Worm (Caenorhabditis elegans) whole organism, L1 larva: ENCODE measurements around the gene F39B3.7.
A peak's percentile ranks its signal among the peaks of the same experiment; 100 is the strongest.

Experiments
- C04F5.9 ChIP-seq: sonication (generic microtip); optimal IDR thresholded peaks from 2 replicates; lab custom pipeline; 2016; ENCODE audit warnings: missing genetic modification characterization, missing compliant biosample characterization
- C34B4.2 ChIP-seq: sonication (generic microtip); optimal IDR thresholded peaks from 2 replicates; lab custom pipeline; 2017; ENCODE audit warnings: mild to moderate bottlenecking, missing genetic modification characterization, missing compliant biosample characterization
- Y116A8C.19 ChIP-seq: sonication (generic microtip); optimal IDR thresholded peaks from 2 replicates; lab custom pipeline; 2016; ENCODE audit warnings: missing compliant biosample characterization, missing genetic modification characterization, borderline replicate concordance
- aha-1 ChIP-seq: fragments of 150-350 bp; optimal IDR thresholded peaks from 2 replicates; lab custom pipeline; 2014; ENCODE audit warnings: missing biosample characterization, missing genetic modification characterization
- aly-2 ChIP-seq: fragments of 150-350 bp; optimal IDR thresholded peaks from 2 replicates; lab custom pipeline; 2014; ENCODE audit warnings: missing biosample characterization, missing genetic modification characterization
- blmp-1 ChIP-seq: fragments of 150-350 bp; optimal IDR thresholded peaks from 2 replicates; lab custom pipeline; 2014; ENCODE audit warnings: missing biosample characterization, missing genetic modification characterization
- ceh-8 ChIP-seq: fragments of 200-800 bp; sonication (Bioruptor generic); optimal IDR thresholded peaks from 2 replicates; lab custom pipeline; 2018; ENCODE audit warnings: mild to moderate bottlenecking, missing genetic modification characterization, moderate library complexity, missing compliant biosample characterization
- ceh-88 ChIP-seq: fragments of 200-800 bp; sonication (Bioruptor generic); IDR thresholded peaks from 2 replicates; pipeline ENCODE4 v1.3.6; 2022; ENCODE audit warnings: missing genetic modification characterization, missing compliant biosample characterization
- ces-1 ChIP-seq: fragments of 150-350 bp; optimal IDR thresholded peaks from 2 replicates; lab custom pipeline; 2014; ENCODE audit warnings: missing biosample characterization, missing genetic modification reagents, missing genetic modification characterization
- dpl-1 ChIP-seq, 3 experiments: fragments of 150-350 bp in 2 of 3; sonication (generic microtip) in 1 of 3; optimal IDR thresholded peaks; 2 replicates each; lab custom pipeline; 2014 to 2017; ENCODE audit warnings: missing biosample characterization in 3 of 3, missing genetic modification characterization in 3 of 3, missing genetic modification reagents in 3 of 3
- dsc-1 ChIP-seq: sonication (generic microtip); optimal IDR thresholded peaks from 2 replicates; lab custom pipeline; 2016; ENCODE audit warnings: mild to moderate bottlenecking, missing genetic modification characterization, missing compliant biosample characterization
- efl-1 ChIP-seq, 4 experiments: fragments of 150-350 bp; optimal IDR thresholded peaks in 3 of 4; peaks in 1 of 4; 1 replicate in 1 of 4; 2 replicates in 3 of 4; lab custom pipeline; 2014; ENCODE audit warnings: missing biosample characterization in 2 of 4, missing genetic modification characterization in 2 of 4, missing genetic modification reagents in 2 of 4
- egl-13 ChIP-seq: sonication (generic microtip); optimal IDR thresholded peaks from 2 replicates; lab custom pipeline; 2016; ENCODE audit warnings: missing genotype, missing genetic modification reagents, missing genetic modification characterization, missing compliant biosample characterization
- egl-27 ChIP-seq, 2 experiments: fragments of 150-350 bp in 1 of 2; sonication (generic microtip); optimal IDR thresholded peaks; 3 replicates each; lab custom pipeline; 2017 to 2018; ENCODE audit warnings: missing biosample characterization in 2 of 2, missing genetic modification characterization in 2 of 2, missing genetic modification reagents in 2 of 2
- elt-2 ChIP-seq: sonication (generic microtip); optimal IDR thresholded peaks from 2 replicates; lab custom pipeline; 2016; ENCODE audit warnings: missing genetic modification characterization, mild to moderate bottlenecking, inconsistent platforms, missing compliant biosample characterization, missing genetic modification reagents
- elt-3 ChIP-seq, 6 experiments: fragments of 150-350 bp in 1 of 6; sonication (generic microtip); optimal IDR thresholded peaks; 2 replicates each; lab custom pipeline; 2017 to 2018; ENCODE audit warnings: missing biosample characterization in 6 of 6, missing genetic modification characterization in 6 of 6, inconsistent platforms in 1 of 6
- ets-5 ChIP-seq: fragments of 200-800 bp; sonication (Bioruptor generic); IDR thresholded peaks from 2 replicates; pipeline ENCODE4 v1.3.6; 2022; ENCODE audit warnings: missing genetic modification characterization, missing compliant biosample characterization
- fkh-8 ChIP-seq: sonication (generic microtip); optimal IDR thresholded peaks from 2 replicates; lab custom pipeline; 2016; ENCODE audit warnings: mild to moderate bottlenecking, missing genetic modification characterization, missing compliant biosample characterization
- hpl-2 ChIP-seq: fragments of 150-350 bp; optimal IDR thresholded peaks from 2 replicates; lab custom pipeline; 2014; ENCODE audit warnings: missing biosample characterization, missing genetic modification reagents, missing genetic modification characterization
- irx-1 ChIP-seq: sonication (generic microtip); optimal IDR thresholded peaks from 2 replicates; lab custom pipeline; 2016; ENCODE audit warnings: missing genetic modification characterization, missing compliant biosample characterization
- isw-1 ChIP-seq: fragments of 200-800 bp; sonication (Bioruptor generic); IDR thresholded peaks from 2 replicates; pipeline ENCODE4 v1.3.6; 2022; ENCODE audit warnings: missing genetic modification characterization, missing compliant biosample characterization
- lin-13 ChIP-seq: fragments of 150-350 bp; optimal IDR thresholded peaks from 2 replicates; lab custom pipeline; 2014; ENCODE audit warnings: missing biosample characterization, missing genetic modification reagents, missing genetic modification characterization
- lin-14 ChIP-seq: fragments of 200-800 bp; sonication (Bioruptor generic); optimal IDR thresholded peaks from 2 replicates; lab custom pipeline; 2018; ENCODE audit warnings: mild to moderate bottlenecking, missing genetic modification characterization, moderate library complexity, missing compliant biosample characterization
- lin-15B ChIP-seq: fragments of 150-350 bp; sonication (generic microtip); optimal IDR thresholded peaks from 3 replicates; lab custom pipeline; 2014; ENCODE audit warnings: missing biosample characterization, missing genetic modification characterization
- mab-9 ChIP-seq: fragments of 200-800 bp; sonication (Bioruptor generic); IDR thresholded peaks from 2 replicates; pipeline ENCODE4 v1.3.6; 2022; ENCODE audit warnings: missing genetic modification reagents, missing genetic modification characterization, missing compliant biosample characterization
- mdl-1 ChIP-seq, 2 experiments: fragments of 150-350 bp; optimal IDR thresholded peaks; 2 replicates each; lab custom pipeline; 2014 to 2017; ENCODE audit warnings: missing biosample characterization in 2 of 2, missing genetic modification characterization in 2 of 2, inconsistent platforms in 1 of 2
- nhr-11 ChIP-seq: fragments of 150-350 bp; optimal IDR thresholded peaks from 2 replicates; lab custom pipeline; 2014; ENCODE audit warnings: missing biosample characterization, missing genetic modification characterization
- nhr-12 ChIP-seq: sonication (generic microtip); optimal IDR thresholded peaks from 2 replicates; lab custom pipeline; 2017; ENCODE audit warnings: missing biosample characterization, missing genetic modification characterization
- nhr-20 ChIP-seq: sonication (generic microtip); optimal IDR thresholded peaks from 2 replicates; lab custom pipeline; 2016; ENCODE audit warnings: mild to moderate bottlenecking, missing genetic modification characterization, missing compliant biosample characterization
- nhr-47 ChIP-seq: sonication (generic microtip); optimal IDR thresholded peaks from 2 replicates; lab custom pipeline; 2016; ENCODE audit warnings: mild to moderate bottlenecking, missing genetic modification characterization, moderate library complexity, missing compliant biosample characterization
- nhr-71 ChIP-seq: sonication (generic microtip); optimal IDR thresholded peaks from 2 replicates; lab custom pipeline; 2016; ENCODE audit warnings: mild to moderate bottlenecking, missing genetic modification characterization, moderate library complexity, missing compliant biosample characterization
- nhr-76 ChIP-seq: sonication (generic microtip); optimal IDR thresholded peaks from 2 replicates; lab custom pipeline; 2017; ENCODE audit warnings: missing biosample characterization, missing genetic modification characterization
- nhr-77 ChIP-seq: fragments of 150-350 bp; optimal IDR thresholded peaks from 2 replicates; lab custom pipeline; 2014; ENCODE audit warnings: missing biosample characterization, missing genetic modification characterization
- nhr-84 ChIP-seq: sonication (generic microtip); optimal IDR thresholded peaks from 2 replicates; lab custom pipeline; 2017; ENCODE audit warnings: missing biosample characterization, missing genetic modification characterization
- nhr-85 ChIP-seq: sonication (generic microtip); peaks from one replicate; lab custom pipeline; 2016; ENCODE audit warnings: missing genetic modification characterization, inconsistent platforms, missing compliant biosample characterization
- nhr-90 ChIP-seq: sonication (generic microtip); optimal IDR thresholded peaks from 2 replicates; lab custom pipeline; 2016; ENCODE audit warnings: mild to moderate bottlenecking, missing genetic modification characterization, missing compliant biosample characterization; ENCODE audit not compliant: poor library complexity
- pax-3 ChIP-seq: fragments of 200-800 bp; sonication (Bioruptor generic); optimal IDR thresholded peaks from 2 replicates; lab custom pipeline; 2018; ENCODE audit warnings: mild to moderate bottlenecking, missing genetic modification characterization, moderate library complexity, missing compliant biosample characterization
- pqm-1 ChIP-seq: sonication (generic microtip); optimal IDR thresholded peaks from 3 replicates; lab custom pipeline; 2017; ENCODE audit warnings: missing biosample characterization, missing genetic modification characterization
- snpc-4 ChIP-seq: fragments of 150-350 bp; optimal IDR thresholded peaks from 2 replicates; lab custom pipeline; 2014; ENCODE audit warnings: missing biosample characterization, missing genetic modification characterization
- snu-23 ChIP-seq: sonication (generic microtip); optimal IDR thresholded peaks from 2 replicates; lab custom pipeline; 2016; ENCODE audit warnings: missing genetic modification characterization, missing compliant biosample characterization
- sox-4 ChIP-seq: sonication (generic microtip); optimal IDR thresholded peaks from 2 replicates; lab custom pipeline; 2016; ENCODE audit warnings: missing genetic modification characterization, missing compliant biosample characterization
- sptf-1 ChIP-seq: fragments of 150-350 bp; optimal IDR thresholded peaks from 2 replicates; lab custom pipeline; 2014; ENCODE audit warnings: missing biosample characterization, missing genetic modification characterization
- tbx-2 ChIP-seq: sonication (generic microtip); optimal IDR thresholded peaks from 2 replicates; lab custom pipeline; 2016; ENCODE audit warnings: missing genetic modification characterization, missing compliant biosample characterization
- unc-130 ChIP-seq: fragments of 150-350 bp; optimal IDR thresholded peaks from 2 replicates; lab custom pipeline; 2017; ENCODE audit warnings: missing biosample characterization, missing genetic modification characterization, inconsistent platforms
- unc-86 ChIP-seq: sonication (generic microtip); optimal IDR thresholded peaks from 2 replicates; lab custom pipeline; 2016; ENCODE audit warnings: missing genetic modification characterization, missing compliant biosample characterization
- unc-98 ChIP-seq: fragments of 200-800 bp; sonication (Bioruptor generic); IDR thresholded peaks from 2 replicates; pipeline ENCODE4 v1.3.6; 2022; ENCODE audit warnings: missing genetic modification characterization, missing compliant biosample characterization
- ztf-11 ChIP-seq, 2 experiments: sonication (generic microtip); optimal IDR thresholded peaks; 2 replicates each; lab custom pipeline; 2016 to 2017; ENCODE audit warnings: missing genetic modification characterization in 2 of 2, missing biosample characterization in 1 of 2, missing compliant biosample characterization in 1 of 2
- ztf-4 ChIP-seq: fragments of 150-350 bp; optimal IDR thresholded peaks from 2 replicates; lab custom pipeline; 2014; ENCODE audit warnings: missing biosample characterization, missing genetic modification characterization

Gene F39B3.7

ce11 chrX:17537568-17537967 is 29.7 kb downstream of the F39B3.7 start:
- TF ChIP-seq ztf-4 (tag; lab: Kevin White, UChicago): no peak
- no peak for TF ChIP-seq hpl-2 (GFP tag; lab: Kevin White, UChicago)
- TF ChIP-seq irx-1: no peak
- TF ChIP-seq lin-14 (GFP tag; lab: Kevin White, UChicago): no peak
- no peak for TF ChIP-seq pax-3 (tag; lab: Kevin White, UChicago)
- TF ChIP-seq nhr-71: no peak
- TF ChIP-seq ets-5: no peak
- no peak for TF ChIP-seq ceh-88 (GFP tag; lab: Robert Waterston, UW)
- TF ChIP-seq lin-13 (GFP tag; lab: Kevin White, UChicago): no peak
- TF ChIP-seq elt-2 (tag; lab: Kevin White, UChicago): no peak
- no peak for TF ChIP-seq nhr-47 (tag; lab: Kevin White, UChicago)
- no peak for TF ChIP-seq elt-3 (tag; optimal IDR thresholded peaks at IDR 0.05; lab: Kevin White, UChicago)
- no peak for TF ChIP-seq nhr-90
- TF ChIP-seq isw-1 (GFP tag; lab: Robert Waterston, UW): no peak
- TF ChIP-seq unc-86 (tag; lab: Kevin White, UChicago): no peak
- TF ChIP-seq aha-1 (tag; lab: Kevin White, UChicago): no peak

DNA sequence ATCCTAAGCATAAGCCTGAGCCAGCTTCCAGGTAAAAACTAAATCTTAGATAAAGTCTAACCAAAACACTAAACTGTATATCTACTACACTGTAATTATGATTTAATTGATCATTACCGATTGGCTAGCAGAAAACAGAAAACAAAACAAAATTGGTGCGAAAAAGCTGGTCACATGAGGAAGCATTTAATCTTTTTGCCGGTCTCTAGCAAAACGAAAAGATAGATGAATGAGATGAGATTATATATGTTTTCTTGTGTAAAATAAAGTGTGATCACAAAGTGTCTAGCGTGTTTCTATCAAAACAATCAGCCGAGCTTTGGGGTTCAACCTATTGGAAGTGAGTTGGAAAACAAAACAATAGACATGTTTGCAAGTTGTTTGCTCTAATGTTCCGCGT is 32.4 kb downstream of the F39B3.7 start:
- TF ChIP-seq ceh-8 (GFP tag; lab: Kevin White, UChicago) (no peak), efl-1 (optimal IDR thresholded peaks at IDR 0.05; lab: Kevin White, UChicago) (no peak), efl-1 (GFP tag; optimal IDR thresholded peaks at IDR 0.05 in 1 of 2; lab: Kevin White, UChicago) (no peak), egl-27 (tag; optimal IDR thresholded peaks at IDR 0.05; lab: Kevin White, UChicago) (no peak), mab-9 (GFP tag; lab: Robert Waterston, UW) (no peak), snpc-4 (tag; lab: Kevin White, UChicago) (no peak), nhr-20 (tag; lab: Kevin White, UChicago) (peak; percentile 11), blmp-1 (tag; lab: Kevin White, UChicago) (no peak), tbx-2 (no peak), elt-2 (tag; lab: Kevin White, UChicago) (no peak), ces-1 (GFP tag; lab: Kevin White, UChicago) (no peak), aha-1 (tag; lab: Kevin White, UChicago) (no peak), C04F5.9 (no peak), nhr-71 (peak; percentile 2), ztf-4 (tag; lab: Kevin White, UChicago) (no peak), nhr-76 (no peak), dsc-1 (tag; lab: Kevin White, UChicago) (peak; percentile 62), pqm-1 (no peak), nhr-84 (tag; lab: Kevin White, UChicago) (no peak), sox-4 (no peak), egl-13 (tag; lab: Kevin White, UChicago) (no peak), lin-14 (GFP tag; lab: Kevin White, UChicago) (peak; percentile 40), lin-15B (tag; lab: Kevin White, UChicago) (no peak)

DNA sequence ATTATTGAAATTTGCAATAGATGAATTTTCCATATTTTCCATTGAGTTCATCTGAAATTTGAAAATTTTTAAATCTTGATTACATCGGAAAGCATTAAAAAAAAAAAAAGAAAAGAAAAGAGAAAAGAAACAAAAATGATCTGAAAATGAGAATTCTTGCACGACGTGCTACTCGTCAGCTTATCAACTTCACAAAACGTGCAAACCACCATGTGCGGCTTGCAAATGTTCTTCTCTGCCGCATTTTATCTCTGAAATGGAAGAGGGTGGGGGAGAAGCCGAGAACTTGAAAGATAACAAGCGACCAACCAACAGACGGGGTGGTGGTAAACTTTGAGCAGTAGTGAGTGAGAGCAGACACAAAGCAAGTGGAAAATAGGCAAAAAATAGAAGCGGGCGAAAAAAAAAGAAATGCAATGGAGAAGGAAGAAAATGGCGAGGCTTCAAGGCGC is 33.2 kb downstream of the F39B3.7 start, which contains the start of gene F31A3.3:
Gene F31A3.3, minus strand, starts transcription at position 51 of the 452 bp plus-strand sequence.
- TF ChIP-seq mdl-1 (tag; optimal IDR thresholded peaks at IDR 0.05; lab: Kevin White, UChicago): peak in 1 of 2 experiments; percentile 2
- no peak for TF ChIP-seq fkh-8 (tag; lab: Kevin White, UChicago)
- no peak for TF ChIP-seq dpl-1 (GFP tag; optimal IDR thresholded peaks at IDR 0.05; lab: Kevin White, UChicago)
- TF ChIP-seq tbx-2: no peak
- no peak for TF ChIP-seq hpl-2 (GFP tag; lab: Kevin White, UChicago)
- TF ChIP-seq lin-14 (GFP tag; lab: Kevin White, UChicago): peak; percentile 25
- TF ChIP-seq ztf-11 (tag; optimal IDR thresholded peaks at IDR 0.05; lab: Kevin White, UChicago): no peak
- TF ChIP-seq ces-1 (GFP tag; lab: Kevin White, UChicago): no peak
- no peak for TF ChIP-seq nhr-77 (tag; lab: Kevin White, UChicago)
- no peak for TF ChIP-seq unc-98 (GFP tag; lab: Robert Waterston, UW)
- TF ChIP-seq Y116A8C.19 (tag; lab: Kevin White, UChicago): no peak
- TF ChIP-seq C04F5.9: no peak
- TF ChIP-seq sptf-1: no peak
- TF ChIP-seq unc-86 (tag; lab: Kevin White, UChicago): no peak
- no peak for TF ChIP-seq egl-27 (tag; optimal IDR thresholded peaks at IDR 0.05; lab: Kevin White, UChicago)
- TF ChIP-seq nhr-11 (tag; lab: Kevin White, UChicago): no peak
- peak; percentile 11 for TF ChIP-seq nhr-71
- TF ChIP-seq ztf-4 (tag; lab: Kevin White, UChicago): no peak
- TF ChIP-seq nhr-12: no peak
- no peak for TF ChIP-seq aly-2 (tag; lab: Kevin White, UChicago)
- TF ChIP-seq pax-3 (tag; lab: Kevin White, UChicago): no peak
- TF ChIP-seq unc-130: no peak
- no peak for TF ChIP-seq C34B4.2 (tag; lab: Kevin White, UChicago)
- no peak for TF ChIP-seq mab-9 (GFP tag; lab: Robert Waterston, UW)
- TF ChIP-seq elt-2 (tag; lab: Kevin White, UChicago): peak; percentile 60
- no peak for TF ChIP-seq isw-1 (GFP tag; lab: Robert Waterston, UW)
- no peak for TF ChIP-seq nhr-85 (tag; lab: Kevin White, UChicago)
- no peak for TF ChIP-seq snu-23 (GFP tag; lab: Kevin White, UChicago)
- TF ChIP-seq, all 84 proteins: peak for 4
